Fruit fly (Drosophila melanogaster): ENCODE measurements around the gene CG14551.

The CG14551 gene

dm6 chr3R:26039793-26040335 is 22.9 kb downstream of the CG14551 start (continued):
- TF ChIP-seq Kr (GFP tag; optimal IDR thresholded peaks at IDR 0.05) (peak; percentile 73), odd (GFP tag; optimal IDR thresholded peaks at IDR 0.05) (no peak), CG4360 (GFP tag; IDR thresholded peaks at IDR 0.05) (peak; percentile 96), usp (GFP tag; optimal IDR thresholded peaks at IDR 0.05) (no peak), Gug (GFP tag; IDR thresholded peaks at IDR 0.05) (no peak), Dek (tag; optimal IDR thresholded peaks at IDR 0.05) (no peak), CG13775 (GFP tag; optimal IDR thresholded peaks at IDR 0.05) (no peak), CG10959 (GFP tag; IDR thresholded peaks at IDR 0.05) (no peak), CG7357 (GFP tag; IDR thresholded peaks at IDR 0.05) (no peak), sisA (GFP tag; IDR thresholded peaks at IDR 0.05) (no peak), CG10979 (tag; optimal IDR thresholded peaks at IDR 0.05) (no peak), Poxn (GFP tag; IDR thresholded peaks at IDR 0.05) (no peak), nerfin-1 (tag; optimal IDR thresholded peaks at IDR 0.05) (no peak), CG17359 (tag; optimal IDR thresholded peaks at IDR 0.05) (no peak), mirr (GFP tag; optimal IDR thresholded peaks at IDR 0.05) (no peak), Abd-B (GFP tag; optimal IDR thresholded peaks at IDR 0.05) (no peak), Dad (GFP tag; optimal IDR thresholded peaks at IDR 0.05) (no peak), CG15011 (GFP tag; optimal IDR thresholded peaks at IDR 0.05) (no peak), Atf3 (GFP tag; optimal IDR thresholded peaks at IDR 0.05) (no peak), dpn (GFP tag; optimal IDR thresholded peaks at IDR 0.05) (no peak), Drgx (GFP tag; IDR thresholded peaks at IDR 0.05) (no peak), C15 (GFP tag; IDR thresholded peaks at IDR 0.05) (no peak), toy (GFP tag; IDR thresholded peaks at IDR 0.05) (no peak), CG8388 (GFP tag; optimal IDR thresholded peaks at IDR 0.05) (no peak), Bgb (GFP tag; IDR thresholded peaks at IDR 0.05; ENCODE audit: partially characterized antibody) (no peak), Taf1 (GFP tag; IDR thresholded peaks at IDR 0.05) (no peak), zfh1 (GFP tag; IDR thresholded peaks at IDR 0.05) (no peak), cwo (GFP tag; optimal IDR thresholded peaks at IDR 0.05) (no peak), CG3281 (GFP tag; optimal IDR thresholded peaks at IDR 0.05) (no peak), tna (GFP tag; IDR thresholded peaks at IDR 0.05; ENCODE audit: partially characterized antibody) (no peak), seq (GFP tag; IDR thresholded peaks at IDR 0.05) (peak; percentile 60; the same call in 1 of the 2 replicates), CG7987 (GFP tag; optimal IDR thresholded peaks at IDR 0.05) (no peak), CG33557 (GFP tag; optimal IDR thresholded peaks at IDR 0.05) (peak; percentile 22), scrt (GFP tag; optimal IDR thresholded peaks at IDR 0.05) (no peak), CG6791 (GFP tag; IDR thresholded peaks at IDR 0.05; ENCODE audit: partially characterized antibody) (peak; percentile 41; the same call in 1 of the 3 replicates), her (GFP tag; optimal IDR thresholded peaks at IDR 0.05) (no peak), HLH54F (GFP tag; optimal IDR thresholded peaks at IDR 0.05) (no peak), CG11695 (GFP tag; IDR thresholded peaks at IDR 0.05) (no peak), Dfd (GFP tag; optimal IDR thresholded peaks at IDR 0.05) (no peak), Antp (GFP tag; optimal IDR thresholded peaks at IDR 0.05) (no peak), Gsc (GFP tag; IDR thresholded peaks at IDR 0.05) (no peak), twi (tag; optimal IDR thresholded peaks at IDR 0.05) (peak; percentile 71), ase (GFP tag; IDR thresholded peaks at IDR 0.05) (peak; percentile 74), CG1529 (GFP tag; optimal IDR thresholded peaks at IDR 0.05) (no peak), CG10209 (GFP tag; optimal IDR thresholded peaks at IDR 0.05) (no peak), CG33213 (GFP tag; optimal IDR thresholded peaks at IDR 0.05) (no peak), dysf (GFP tag; IDR thresholded peaks at IDR 0.05) (no peak), hbn (GFP tag; IDR thresholded peaks at IDR 0.05; ENCODE audit: partially characterized antibody) (no peak), Aef1 (GFP tag; IDR thresholded peaks at IDR 0.05) (no peak)

Measured in whole organism, embryonic.